Worm (Caenorhabditis elegans) whole organism, midembryonic: Measurements from ENCODE around the gene fbxc-36.
"Not testable (repeated sequence)": the region's sequence is repeated elsewhere in the genome, so short reads cannot be mapped to it uniquely, and the experiment has no call there.

ENCODE experiments used
- T22C8.4 ChIP-seq: fragments of 200-800 bp; sonication (Bioruptor generic); IDR thresholded peaks from 2 replicates; pipeline ENCODE4 v1.3.6; 2022; ENCODE audit warnings: missing genetic modification characterization, missing compliant biosample characterization
- cog-1 ChIP-seq: sonication (generic microtip); optimal IDR thresholded peaks from 2 replicates; lab custom pipeline; 2016; ENCODE audit warnings: missing genetic modification characterization, missing compliant biosample characterization
- flt-1 ChIP-seq: fragments of 200-800 bp; sonication (Bioruptor generic); IDR thresholded peaks from 2 replicates; pipeline ENCODE4 v1.3.6; 2022; ENCODE audit warnings: missing genetic modification characterization, missing compliant biosample characterization
- klf-2 ChIP-seq: fragments of 200-800 bp; sonication (Bioruptor generic); conservative IDR thresholded peaks from 2 replicates; pipeline ENCODE4 v1.3.6; 2022; ENCODE audit warnings: missing genetic modification reagents, missing genetic modification characterization, missing compliant biosample characterization
- med-1 ChIP-seq: sonication (generic microtip); optimal IDR thresholded peaks from 2 replicates; lab custom pipeline; 2017; ENCODE audit warnings: missing genetic modification characterization, mild to moderate bottlenecking, missing compliant biosample characterization, antibody characterized with exemption, missing genetic modification reagents; ENCODE audit not compliant: insufficient read depth
- ref-1 ChIP-seq: fragments of 200-800 bp; sonication (Bioruptor generic); conservative IDR thresholded peaks from 2 replicates; pipeline ENCODE4 v1.3.6; 2022; ENCODE audit warnings: missing genetic modification reagents, missing genetic modification characterization, missing compliant biosample characterization
- tab-1 ChIP-seq: fragments of 200-800 bp; sonication (Bioruptor generic); IDR thresholded peaks from 2 replicates; pipeline ENCODE4 v1.3.6; 2022; ENCODE audit warnings: missing genetic modification characterization, missing compliant biosample characterization
- ztf-23 ChIP-seq: fragments of 200-800 bp; sonication (Bioruptor generic); IDR thresholded peaks from 2 replicates; pipeline ENCODE4 v1.3.6; 2022; ENCODE audit warnings: missing genetic modification reagents, missing genetic modification characterization, missing compliant biosample characterization
- ztf-29 ChIP-seq: fragments of 200-800 bp; sonication (Bioruptor generic); IDR thresholded peaks from 2 replicates; pipeline ENCODE4 v1.3.6; 2022; ENCODE audit warnings: missing genetic modification reagents, missing genetic modification characterization, missing compliant biosample characterization

Gene fbxc-36

ce11 chrII:922778-923177 lies 18.0 kb upstream of the fbxc-36 start:
- TF ChIP-seq ref-1 (GFP tag; lab: Robert Waterston, UW) (no peak), T22C8.4 (no peak), med-1 (GFP tag; lab: Kevin White, UChicago) (no peak), klf-2 (GFP tag; lab: Robert Waterston, UW) (no peak), ztf-29 (GFP tag; lab: Robert Waterston, UW) (no peak), tab-1 (GFP tag; lab: Robert Waterston, UW) (no peak), ztf-23 (GFP tag; lab: Robert Waterston, UW) (no peak), cog-1 (no peak), flt-1 (no peak)

DNA sequence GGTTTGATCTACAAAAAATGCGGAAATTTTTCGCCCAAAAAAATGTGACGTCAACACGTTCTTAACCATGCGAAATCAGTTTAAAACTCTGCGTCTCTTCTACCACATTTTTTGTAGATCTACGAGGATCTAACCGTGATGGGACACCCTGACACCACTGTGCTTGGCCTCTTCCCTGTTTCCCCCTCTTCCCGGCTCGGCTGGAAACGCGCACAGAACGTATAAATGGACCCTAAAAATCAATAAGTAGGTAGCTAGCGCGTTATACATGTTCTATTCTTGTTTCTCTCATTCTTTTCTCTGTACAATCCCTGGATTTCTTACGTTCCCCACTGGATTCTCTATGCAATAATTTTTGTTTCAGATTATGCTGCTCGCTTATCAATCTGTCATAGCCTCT lies 17.3 kb upstream of the fbxc-36 start, which contains the start of gene fbxc-28:
Gene fbxc-28 (plus strand): TSS at position 301 of the 400 bp plus-strand sequence.
- no peak for TF ChIP-seq tab-1 (GFP tag; lab: Robert Waterston, UW)
- no peak for TF ChIP-seq ref-1 (GFP tag; lab: Robert Waterston, UW)
- TF ChIP-seq ztf-29 (GFP tag; lab: Robert Waterston, UW), result no peak
- TF ChIP-seq cog-1, result no peak

DNA sequence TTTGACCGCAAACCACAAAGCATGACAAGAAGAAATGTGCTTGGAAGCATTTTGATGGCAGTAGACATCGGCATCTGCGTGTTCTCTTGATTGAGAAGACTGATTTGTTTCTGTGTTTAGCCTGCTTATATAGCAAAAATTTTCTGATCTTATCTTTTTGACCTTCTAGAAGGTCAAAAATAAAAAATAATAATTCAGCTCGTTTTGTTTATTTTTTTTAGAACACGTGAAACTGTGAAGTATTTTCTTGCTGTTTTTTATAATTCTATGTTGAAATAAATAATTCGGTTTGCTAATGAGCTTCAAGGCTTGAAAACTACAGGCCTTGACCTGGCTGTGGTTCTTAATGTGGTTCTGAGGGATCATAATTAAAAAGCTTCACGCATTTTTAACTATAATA lies 13.5 kb upstream of the fbxc-36 start, which contains the start of gene R07C3.13:
Gene R07C3.13 (minus strand): TSS at position 101 of the 400 bp plus-strand sequence.
- TF ChIP-seq ref-1 (GFP tag; lab: Robert Waterston, UW) (no peak), flt-1 (no peak), med-1 (GFP tag; lab: Kevin White, UChicago) (no peak), tab-1 (GFP tag; lab: Robert Waterston, UW) (no peak), klf-2 (GFP tag; lab: Robert Waterston, UW) (no peak), ztf-29 (GFP tag; lab: Robert Waterston, UW) (no peak), T22C8.4 (no peak), cog-1 (no peak), ztf-23 (GFP tag; lab: Robert Waterston, UW) (no peak)

ce11 chrII:930871-931270 lies 9.9 kb upstream of the fbxc-36 start, which contains the start of gene fbxc-34:
Gene fbxc-34, plus strand, starts transcription at chrII:931171.
- not testable (repeated sequence) for TF ChIP-seq ztf-29 (GFP tag; lab: Robert Waterston, UW); flt-1; T22C8.4

ce11 chrII:932718-933117 lies 8.1 kb upstream of the fbxc-36 start, which contains the start of gene acs-15:
Gene acs-15, plus strand, starts transcription at chrII:933018.
- TF ChIP-seq klf-2 (GFP tag; lab: Robert Waterston, UW) (no peak), ztf-29 (GFP tag; lab: Robert Waterston, UW) (no peak), tab-1 (GFP tag; lab: Robert Waterston, UW) (no peak), cog-1 (no peak), med-1 (GFP tag; lab: Kevin White, UChicago) (no peak), T22C8.4 (no peak), ref-1 (GFP tag; lab: Robert Waterston, UW) (no peak), ztf-23 (GFP tag; lab: Robert Waterston, UW) (no peak)

ce11 chrII:937265-937664 lies 3.5 kb upstream of the fbxc-36 start:
- no peak for TF ChIP-seq cog-1
- TF ChIP-seq flt-1, result peak; percentile 54; the same call in 1 of the 2 replicates
- TF ChIP-seq klf-2 (GFP tag; lab: Robert Waterston, UW), result no peak
- TF ChIP-seq T22C8.4, result no peak
- no peak for TF ChIP-seq ref-1 (GFP tag; lab: Robert Waterston, UW)
- TF ChIP-seq tab-1 (GFP tag; lab: Robert Waterston, UW), result no peak
- TF ChIP-seq ztf-23 (GFP tag; lab: Robert Waterston, UW), result no peak

DNA sequence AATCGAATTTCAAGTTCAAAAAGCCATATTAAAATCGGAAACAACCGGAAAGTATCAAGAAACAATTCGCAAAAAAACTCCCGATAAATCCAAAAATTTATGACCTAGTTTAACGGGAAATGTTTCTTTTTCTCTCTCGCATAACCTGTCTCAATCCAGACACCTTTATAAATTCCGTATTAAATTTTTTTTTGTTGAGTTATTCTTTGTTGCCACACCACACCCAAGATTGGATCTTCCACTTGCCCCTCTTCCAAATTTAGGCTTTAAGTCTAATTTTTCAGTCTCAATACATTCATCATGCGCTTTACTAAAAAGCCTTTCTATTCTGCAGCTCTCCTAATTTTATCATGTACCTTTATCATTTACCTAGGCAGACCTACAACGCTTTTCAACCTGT lies 2.2 kb upstream of the fbxc-36 start, which contains the start of gene R07C3.3:
Gene R07C3.3 (plus strand): TSS at position 301 of the 400 bp plus-strand sequence.
- TF ChIP-seq cog-1 (no peak), ref-1 (GFP tag; lab: Robert Waterston, UW) (no peak), T22C8.4 (no peak), ztf-29 (GFP tag; lab: Robert Waterston, UW) (no peak), klf-2 (GFP tag; lab: Robert Waterston, UW) (no peak), ztf-23 (GFP tag; lab: Robert Waterston, UW) (no peak), med-1 (GFP tag; lab: Kevin White, UChicago) (no peak), tab-1 (GFP tag; lab: Robert Waterston, UW) (no peak), flt-1 (no peak)

DNA sequence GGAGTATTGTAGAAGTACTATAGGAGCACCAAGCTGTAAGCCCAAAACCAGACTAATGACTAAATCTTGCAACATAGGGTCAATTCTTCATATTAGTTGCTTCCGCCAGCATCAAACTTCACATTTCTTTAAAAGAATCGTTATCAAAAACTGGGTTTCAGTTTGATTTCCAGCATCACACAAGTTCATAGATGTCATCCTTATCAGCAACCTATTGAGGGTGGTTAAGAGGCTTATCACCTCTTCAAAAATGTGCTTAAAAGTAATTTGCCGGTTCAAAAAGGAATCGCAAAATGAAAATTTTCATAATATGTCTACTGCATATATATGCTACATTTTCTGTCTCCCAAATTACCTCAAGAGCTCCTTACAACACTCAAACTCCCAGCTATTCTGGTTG lies 3.0 kb downstream of the fbxc-36 start, which contains the start of gene clec-43:
Gene clec-43 (plus strand): TSS at position 294 of the 400 bp plus-strand sequence.
- TF ChIP-seq flt-1, result no peak
- no peak for TF ChIP-seq klf-2 (GFP tag; lab: Robert Waterston, UW)
- no peak for TF ChIP-seq tab-1 (GFP tag; lab: Robert Waterston, UW)
- no peak for TF ChIP-seq ref-1 (GFP tag; lab: Robert Waterston, UW)
- TF ChIP-seq ztf-23 (GFP tag; lab: Robert Waterston, UW), result no peak
- no peak for TF ChIP-seq cog-1
- no peak for TF ChIP-seq med-1 (GFP tag; lab: Kevin White, UChicago)
- no peak for TF ChIP-seq T22C8.4

ce11 chrII:948091-948490 lies 7.3 kb downstream of the fbxc-36 start, which contains the start of gene fbxc-32:
Gene fbxc-32, minus strand, starts transcription at chrII:948191.
- TF ChIP-seq cog-1 (no peak), ztf-23 (GFP tag; lab: Robert Waterston, UW) (no peak), flt-1 (no peak), ref-1 (GFP tag; lab: Robert Waterston, UW) (no peak), T22C8.4 (no peak), klf-2 (GFP tag; lab: Robert Waterston, UW) (no peak), med-1 (GFP tag; lab: Kevin White, UChicago) (no peak)

DNA sequence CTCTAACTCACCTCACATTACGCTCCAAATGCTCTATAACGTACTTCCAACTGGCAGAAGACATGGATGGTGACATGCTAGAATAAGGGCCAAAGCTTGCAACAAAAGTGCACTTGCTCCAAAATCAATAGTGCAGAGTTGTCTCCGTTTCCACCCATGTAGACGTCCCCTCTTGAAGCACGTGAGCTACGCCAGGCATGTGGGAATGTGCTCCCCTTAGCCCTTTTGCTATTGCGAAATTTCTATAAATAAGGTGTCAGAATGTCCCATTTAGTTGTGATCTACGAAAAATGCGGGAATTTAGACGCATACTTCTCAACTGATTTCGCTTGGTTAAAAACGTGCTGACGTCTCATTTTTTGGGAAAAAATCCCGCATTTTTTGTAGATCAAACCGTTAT lies 9.6 kb downstream of the fbxc-36 start:
- no peak for TF ChIP-seq med-1 (GFP tag; lab: Kevin White, UChicago)
- no peak for TF ChIP-seq ztf-23 (GFP tag; lab: Robert Waterston, UW)
- no peak for TF ChIP-seq T22C8.4
- TF ChIP-seq ref-1 (GFP tag; lab: Robert Waterston, UW), result no peak
- no peak for TF ChIP-seq flt-1
- TF ChIP-seq ztf-29 (GFP tag; lab: Robert Waterston, UW), result no peak
- no peak for TF ChIP-seq tab-1 (GFP tag; lab: Robert Waterston, UW)
- TF ChIP-seq cog-1, result no peak
- TF ChIP-seq klf-2 (GFP tag; lab: Robert Waterston, UW), result no peak
